Worm (Caenorhabditis elegans): ENCODE results near the gene pho-13.

pho-13 gene

DNA sequence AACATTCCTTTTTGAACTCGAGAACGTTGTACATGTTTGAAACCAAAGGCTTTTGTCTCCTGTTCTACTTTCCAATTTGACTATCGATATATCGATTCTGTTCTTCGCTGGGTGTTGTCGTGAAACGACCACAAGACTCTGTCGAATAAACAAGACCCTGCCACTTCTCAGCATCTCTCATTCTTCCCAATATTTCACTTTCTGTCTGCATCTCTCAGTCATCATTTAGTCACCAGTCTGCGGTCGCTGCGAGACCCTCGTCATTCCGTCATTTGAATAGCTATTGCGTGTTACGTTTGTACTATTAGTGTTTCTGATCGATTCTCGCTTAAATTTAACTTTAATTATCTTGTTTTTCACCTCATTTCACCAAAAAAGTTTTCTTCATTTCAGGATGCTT, 19.4 kb downstream of the pho-13 start:
- TF ChIP-seq ceh-28 (tag; optimal IDR thresholded peaks at IDR 0.05) (peak; percentile 96), hmg-11 (tag; optimal IDR thresholded peaks at IDR 0.05) (peak; percentile 76), sea-2 (GFP tag; optimal IDR thresholded peaks at IDR 0.05) (no peak), skn-1 (tag; optimal IDR thresholded peaks at IDR 0.05) (peak; percentile 96), pqm-1 (tag; optimal IDR thresholded peaks at IDR 0.05) (peak; percentile 86), nhr-67 (tag; optimal IDR thresholded peaks at IDR 0.05) (no peak), nhr-43 (tag; optimal IDR thresholded peaks at IDR 0.05; ENCODE audit: poor library complexity, severe bottlenecking) (peak; percentile 95), lsy-12 (tag; optimal IDR thresholded peaks at IDR 0.05) (peak; percentile 94), snpc-4 (tag; optimal IDR thresholded peaks at IDR 0.05) (peak; percentile 58), fos-1 (tag; optimal IDR thresholded peaks at IDR 0.05) (peak; percentile 78), R02D3.7 (tag; optimal IDR thresholded peaks at IDR 0.05) (peak; percentile 55), elt-2 (tag; optimal IDR thresholded peaks at IDR 0.05) (peak; percentile 79), nhr-23 (tag; optimal IDR thresholded peaks at IDR 0.05) (peak; percentile 98), eor-1 (tag; optimal IDR thresholded peaks at IDR 0.05) (peak in 1 of 2 experiments; percentile 71), daf-12 (tag; optimal IDR thresholded peaks at IDR 0.05) (no peak), nhr-77 (tag; optimal IDR thresholded peaks at IDR 0.05) (no peak), fkh-10 (GFP tag; optimal IDR thresholded peaks at IDR 0.05) (peak; percentile 95), mdl-1 (tag; optimal IDR thresholded peaks at IDR 0.05) (peak; percentile 55), nhr-11 (tag; optimal IDR thresholded peaks at IDR 0.05) (peak; percentile 76), nhr-237 (tag; optimal IDR thresholded peaks at IDR 0.05) (no peak), unc-39 (tag; optimal IDR thresholded peaks at IDR 0.05) (no peak), egl-5 (tag; optimal IDR thresholded peaks at IDR 0.05) (peak; percentile 99), aly-2 (tag; optimal IDR thresholded peaks at IDR 0.05) (peak; percentile 18), ZK546.5 (tag; optimal IDR thresholded peaks at IDR 0.05) (no peak), nhr-76 (tag; optimal IDR thresholded peaks at IDR 0.05) (no peak), elt-1 (tag; optimal IDR thresholded peaks at IDR 0.05) (peak; percentile 69), fkh-2 (tag; optimal IDR thresholded peaks at IDR 0.05) (peak; percentile 98), ztf-4 (tag; optimal IDR thresholded peaks at IDR 0.05) (peak; percentile 59), jun-1 (tag; optimal IDR thresholded peaks at IDR 0.05) (peak; percentile 96), lin-15B (tag; optimal IDR thresholded peaks at IDR 0.05) (peak; percentile 85), pha-4 (tag; optimal IDR thresholded peaks at IDR 0.05) (peak; percentile 99), elt-3 (tag; optimal IDR thresholded peaks at IDR 0.05) (peak in 1 of 3 experiments; percentile 57), nfya-1 (tag; optimal IDR thresholded peaks at IDR 0.05; ENCODE audit: insufficient read depth) (peak; percentile 98), tbx-2 (tag; optimal IDR thresholded peaks at IDR 0.05) (peak; percentile 87), ztf-11 (tag; optimal IDR thresholded peaks at IDR 0.05) (no peak), nhr-25 (tag; optimal IDR thresholded peaks at IDR 0.05) (peak; percentile 97), ama-1 (optimal IDR thresholded peaks at IDR 0.05) (peak; percentile 97), nhr-28 (tag; optimal IDR thresholded peaks at IDR 0.05) (no peak), lin-39 (tag; optimal IDR thresholded peaks at IDR 0.05) (peak; percentile 96), egl-27 (tag; optimal IDR thresholded peaks at IDR 0.05) (peak; percentile 2), ceh-82 (tag; optimal IDR thresholded peaks at IDR 0.05) (peak; percentile 42)

ce11 chrII:8785875-8786274, 20.9 kb downstream of the pho-13 start:
- TF ChIP-seq nhr-11 (tag; optimal IDR thresholded peaks at IDR 0.05) (peak; percentile 1), zag-1 (tag; optimal IDR thresholded peaks at IDR 0.05) (no peak), eor-1 (tag; optimal IDR thresholded peaks at IDR 0.05) (no peak), nhr-43 (tag; optimal IDR thresholded peaks at IDR 0.05; ENCODE audit: poor library complexity, severe bottlenecking) (no peak), nhr-76 (tag; optimal IDR thresholded peaks at IDR 0.05) (no peak), mdl-1 (tag; optimal IDR thresholded peaks at IDR 0.05) (no peak), R02D3.7 (tag; optimal IDR thresholded peaks at IDR 0.05) (no peak), ama-1 (optimal IDR thresholded peaks at IDR 0.05) (peak; percentile 71), nfya-1 (tag; optimal IDR thresholded peaks at IDR 0.05; ENCODE audit: insufficient read depth) (peak; percentile 55), nhr-12 (tag; optimal IDR thresholded peaks at IDR 0.05) (no peak), lsy-12 (tag; optimal IDR thresholded peaks at IDR 0.05) (no peak), egl-5 (tag; optimal IDR thresholded peaks at IDR 0.05) (peak; percentile 25), sea-2 (GFP tag; optimal IDR thresholded peaks at IDR 0.05) (no peak), hmg-11 (tag; optimal IDR thresholded peaks at IDR 0.05) (peak; percentile 78), snpc-4 (tag; optimal IDR thresholded peaks at IDR 0.05) (peak; percentile 38)
